Fruit fly (Drosophila melanogaster): Measurements from ENCODE around the gene dsh.

dsh gene

dm6 chrX:11351351-11351750 lies 4.3 kb upstream of the dsh start (continued):
- TF ChIP-seq CG8119 (GFP tag; IDR thresholded peaks at IDR 0.05) (peak; percentile 96), Eip75B (GFP tag; optimal IDR thresholded peaks at IDR 0.05) (peak; percentile 92), eg (GFP tag; IDR thresholded peaks at IDR 0.05) (peak; percentile 99), Sox102F (GFP tag; optimal IDR thresholded peaks at IDR 0.05) (peak; percentile 90), lz (GFP tag; optimal IDR thresholded peaks at IDR 0.05) (peak; percentile 95), achi (GFP tag; optimal IDR thresholded peaks at IDR 0.05) (peak; percentile 93), CG34406 (GFP tag; optimal IDR thresholded peaks at IDR 0.05) (peak; percentile 88), CG16779 (tag; optimal IDR thresholded peaks at IDR 0.05) (peak; percentile 89), esn (GFP tag; optimal IDR thresholded peaks at IDR 0.05) (peak; percentile 91), CG3919 (GFP tag; optimal IDR thresholded peaks at IDR 0.05) (peak; percentile 96), CG1621 (tag; optimal IDR thresholded peaks at IDR 0.05) (peak; percentile 95), CG8632 (GFP tag; optimal IDR thresholded peaks at IDR 0.05) (peak; percentile 90), fd59A (GFP tag; optimal IDR thresholded peaks at IDR 0.05) (peak; percentile 90), Hr38 (GFP tag; optimal IDR thresholded peaks at IDR 0.05) (peak; percentile 92), Hr4 (GFP tag; optimal IDR thresholded peaks at IDR 0.05) (peak; percentile 97), Gug (GFP tag; IDR thresholded peaks at IDR 0.05) (peak; percentile 96), ss (GFP tag; optimal IDR thresholded peaks at IDR 0.05) (peak; percentile 83 to 93), Lpt (GFP tag; optimal IDR thresholded peaks at IDR 0.05) (peak; percentile 95), vri (GFP tag; optimal IDR thresholded peaks at IDR 0.05) (peak; percentile 81), CG6163 (GFP tag; IDR thresholded peaks at IDR 0.05) (peak; percentile 98), Sox14 (GFP tag; optimal IDR thresholded peaks at IDR 0.05) (peak; percentile 94), Blimp-1 (GFP tag; optimal IDR thresholded peaks at IDR 0.05) (peak; percentile 70), svp (GFP tag) (peak; percentile 94), fd85E (GFP tag; optimal IDR thresholded peaks at IDR 0.05) (peak; percentile 86), CG6854 (GFP tag; optimal IDR thresholded peaks at IDR 0.05) (peak; percentile 80), CG9139 (GFP tag; optimal IDR thresholded peaks at IDR 0.05) (peak; percentile 77), Sox15 (GFP tag; optimal IDR thresholded peaks at IDR 0.05) (peak; percentile 93), CG10669 (GFP tag; optimal IDR thresholded peaks at IDR 0.05) (peak; percentile 93)

DNA sequence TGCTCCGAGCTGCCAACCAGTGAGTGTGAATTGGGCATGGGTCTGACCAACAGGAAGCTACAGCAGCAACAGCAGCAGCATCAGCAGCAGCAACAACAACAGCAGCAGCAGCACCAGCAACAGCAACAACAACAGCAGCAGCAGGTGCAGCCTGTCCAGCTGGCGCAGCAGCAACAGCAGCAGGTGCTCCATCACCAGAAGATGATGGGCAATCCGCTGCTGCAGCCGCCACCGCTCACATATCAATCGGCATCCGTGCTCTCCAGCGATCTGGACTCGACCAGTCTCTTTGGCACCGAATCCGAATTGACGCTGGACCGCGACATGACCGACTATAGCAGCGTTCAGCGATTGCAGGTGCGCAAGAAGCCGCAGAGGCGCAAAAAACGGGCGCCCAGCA lies 967 bp downstream of the dsh start:
- no peak for TF ChIP-seq CG32006 (GFP tag; optimal IDR thresholded peaks at IDR 0.05)
- no peak for TF ChIP-seq CG34406 (GFP tag; optimal IDR thresholded peaks at IDR 0.05)
- no peak for TF ChIP-seq eg (GFP tag; IDR thresholded peaks at IDR 0.05)
- no peak for TF ChIP-seq dsx (GFP tag; optimal IDR thresholded peaks at IDR 0.05; ENCODE audit: poor library complexity, severe bottlenecking)
- no peak for TF ChIP-seq CG15336 (GFP tag; IDR thresholded peaks at IDR 0.05)
- no peak for TF ChIP-seq achi (GFP tag; optimal IDR thresholded peaks at IDR 0.05)
- no peak for TF ChIP-seq CG6854 (GFP tag; optimal IDR thresholded peaks at IDR 0.05)
- TF ChIP-seq CG11294 (GFP tag; IDR thresholded peaks at IDR 0.05): no peak
- TF ChIP-seq CG7368 (GFP tag; optimal IDR thresholded peaks at IDR 0.05): no peak
- no peak for TF ChIP-seq salr (GFP tag; optimal IDR thresholded peaks at IDR 0.05)
- no peak for TF ChIP-seq ss (GFP tag; optimal IDR thresholded peaks at IDR 0.05)
- no peak for TF ChIP-seq fd85E (GFP tag; optimal IDR thresholded peaks at IDR 0.05)
- no peak for TF ChIP-seq CG16779 (tag; optimal IDR thresholded peaks at IDR 0.05)
- TF ChIP-seq CG31627 (GFP tag; optimal IDR thresholded peaks at IDR 0.05): no peak
- no peak for TF ChIP-seq Eip75B (GFP tag; optimal IDR thresholded peaks at IDR 0.05)
- TF ChIP-seq Ets21C (GFP tag; optimal IDR thresholded peaks at IDR 0.05): no peak
- TF ChIP-seq Sox102F (GFP tag; optimal IDR thresholded peaks at IDR 0.05): no peak
- no peak for TF ChIP-seq Eip93F (GFP tag; optimal IDR thresholded peaks at IDR 0.05)
- no peak for TF ChIP-seq CG11762 (GFP tag; optimal IDR thresholded peaks at IDR 0.05; ENCODE audit: insufficient read depth)
- TF ChIP-seq net (GFP tag; optimal IDR thresholded peaks at IDR 0.05): no peak

DNA sequence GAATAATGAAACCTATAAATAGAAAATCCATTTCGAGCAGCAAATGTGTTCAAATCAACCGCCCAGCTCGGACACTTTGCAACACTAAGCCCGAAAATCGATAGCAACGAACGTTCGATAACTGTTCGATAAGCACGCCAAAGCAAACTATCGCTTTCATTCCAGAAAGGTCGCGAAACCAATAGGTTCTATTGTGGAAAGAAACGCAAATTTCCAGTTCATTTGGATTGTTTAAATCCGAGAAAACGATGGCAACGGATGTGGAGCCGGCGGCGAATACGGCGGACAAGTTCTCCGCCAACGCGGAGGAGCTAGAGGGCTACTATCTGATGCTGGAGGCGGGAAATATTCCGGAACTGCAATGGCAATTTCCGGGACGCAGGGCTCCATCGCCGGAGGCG lies 3.4 kb downstream of the dsh start, which contains the start of gene Pa1:
TSS of gene Pa1 (plus strand) at position 156 of the 401 bp plus-strand sequence.
- TF ChIP-seq CG10631 (GFP tag; optimal IDR thresholded peaks at IDR 0.05) (no peak), esn (GFP tag; optimal IDR thresholded peaks at IDR 0.05) (peak; percentile 7), CG6792 (GFP tag; optimal IDR thresholded peaks at IDR 0.05) (no peak), CG1621 (tag; optimal IDR thresholded peaks at IDR 0.05) (peak; percentile 49)
